Worm (Caenorhabditis elegans) whole organism, mixed stage, embryonic: ENCODE results near the gene F13B12.7.

ENCODE experiments used
- elt-3 ChIP-seq: fragments of 150-350 bp; optimal IDR thresholded peaks from 2 replicates; lab custom pipeline; 2014; ENCODE audit warnings: missing biosample characterization, missing genetic modification characterization
- lsy-2 ChIP-seq: fragments of 150-350 bp; optimal IDR thresholded peaks from 2 replicates; lab custom pipeline; 2014; ENCODE audit warnings: missing biosample characterization, missing genetic modification characterization
- nhr-237 ChIP-seq: fragments of 150-350 bp; optimal IDR thresholded peaks from 2 replicates; lab custom pipeline; 2014; ENCODE audit warnings: missing biosample characterization, missing genetic modification characterization
- nhr-28 ChIP-seq: fragments of 150-350 bp; optimal IDR thresholded peaks from 2 replicates; lab custom pipeline; 2014; ENCODE audit warnings: missing biosample characterization, missing genetic modification characterization
- pha-4 ChIP-seq: fragments of 150-350 bp; optimal IDR thresholded peaks from 2 replicates; lab custom pipeline; 2018; ENCODE audit warnings: missing biosample characterization, missing genetic modification reagents, missing genetic modification characterization
- unc-39 ChIP-seq: fragments of 150-350 bp; optimal IDR thresholded peaks from 2 replicates; lab custom pipeline; 2014; ENCODE audit warnings: missing biosample characterization, missing genetic modification characterization

- TF ChIP-seq elt-3 (no peak), unc-39 (tag; lab: Kevin White, UChicago) (no peak), nhr-28 (tag; lab: Kevin White, UChicago) (no peak), pha-4 (tag; lab: Kevin White, UChicago) (no peak), lsy-2 (no peak), nhr-237 (tag; lab: Kevin White, UChicago) (no peak)
These were observed 22.8 kb downstream of the F13B12.7 start for ce11 chrIV:10466398-10466797.
